Fruit fly (Drosophila melanogaster): ENCODE data around the gene Vml.
A peak's percentile ranks its signal among the peaks of the same experiment; 100 is the strongest.

Vml gene

DNA sequence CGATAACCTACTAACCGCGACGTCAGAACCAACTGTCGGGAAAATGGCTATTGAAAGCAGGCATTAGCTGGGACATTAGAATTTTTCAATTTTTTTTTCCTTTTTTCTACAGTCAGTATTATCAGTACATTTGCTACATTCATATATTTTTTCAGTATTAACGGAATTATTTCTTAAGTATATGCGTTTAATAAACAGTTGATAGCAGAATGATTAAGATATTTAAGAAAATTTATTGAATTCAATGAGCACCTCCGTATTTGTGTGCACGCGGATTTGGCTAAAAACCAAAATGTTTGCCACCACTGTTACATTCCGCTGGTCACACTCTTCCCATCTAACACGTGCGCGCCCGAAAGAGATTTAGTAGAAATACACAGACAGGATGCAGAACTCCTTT is 13.1 kb upstream of the Vml start, which contains the start of the genes temp and CG3071 (continued):
- no peak for TF ChIP-seq dan (GFP tag; IDR thresholded peaks at IDR 0.05)
- TF ChIP-seq CG11398 (GFP tag; optimal IDR thresholded peaks at IDR 0.05), result no peak
- no peak for TF ChIP-seq C15 (GFP tag; IDR thresholded peaks at IDR 0.05)
- TF ChIP-seq CG7987 (GFP tag; optimal IDR thresholded peaks at IDR 0.05), result no peak
- peak; percentile 76 for TF ChIP-seq CG18599 (GFP tag; optimal IDR thresholded peaks at IDR 0.05)
- TF ChIP-seq her (GFP tag; optimal IDR thresholded peaks at IDR 0.05), result no peak
- no peak for TF ChIP-seq CG31224 (GFP tag; IDR thresholded peaks at IDR 0.05)
- TF ChIP-seq ewg (GFP tag; optimal IDR thresholded peaks at IDR 0.05), result peak; percentile 41
- TF ChIP-seq CG15011 (GFP tag; optimal IDR thresholded peaks at IDR 0.05), result peak; percentile 42
- no peak for TF ChIP-seq CG4854 (GFP tag; optimal IDR thresholded peaks at IDR 0.05)
- peak; percentile 63 for TF ChIP-seq CG13894 (tag; optimal IDR thresholded peaks at IDR 0.05)
- peak; percentile 58 for TF ChIP-seq CG9609 (GFP tag; optimal IDR thresholded peaks at IDR 0.05)
- TF ChIP-seq lov (optimal IDR thresholded peaks at IDR 0.05), result no peak
- TF ChIP-seq lov (GFP tag; IDR thresholded peaks at IDR 0.05), result no peak
- TF ChIP-seq Mad (GFP tag; optimal IDR thresholded peaks at IDR 0.05), result peak; percentile 16
- TF ChIP-seq dysf (GFP tag; IDR thresholded peaks at IDR 0.05), result peak; percentile 73; the same call in 2 of the 3 replicates
- TF ChIP-seq Sox102F (GFP tag; optimal IDR thresholded peaks at IDR 0.05), result no peak
- peak; percentile 21 for TF ChIP-seq Bteb2 (GFP tag; optimal IDR thresholded peaks at IDR 0.05)
- peak; percentile 11 for TF ChIP-seq CG10431 (GFP tag; optimal IDR thresholded peaks at IDR 0.05)
- TF ChIP-seq Aef1 (GFP tag; IDR thresholded peaks at IDR 0.05), result 0 out of 3 replicates have a peak, but pooled peaks have one; percentile 19
- no peak for TF ChIP-seq ranshi (GFP tag; IDR thresholded peaks at IDR 0.05)
- no peak for TF ChIP-seq CG33557 (GFP tag; optimal IDR thresholded peaks at IDR 0.05)
- TF ChIP-seq CG12219 (GFP tag; optimal IDR thresholded peaks at IDR 0.05), result no peak
- peak; percentile 70; the same call in 1 of the 2 replicates for TF ChIP-seq CG9215 (GFP tag; IDR thresholded peaks at IDR 0.05)
- TF ChIP-seq CG31365 (tag; optimal IDR thresholded peaks at IDR 0.05), result no peak
- TF ChIP-seq CG30403 (GFP tag; optimal IDR thresholded peaks at IDR 0.05), result peak; percentile 88
- peak; percentile 70 for TF ChIP-seq CG9817 (tag; optimal IDR thresholded peaks at IDR 0.05)
- peak; percentile 83 for TF ChIP-seq CoRest (tag; optimal IDR thresholded peaks at IDR 0.05)
- no peak for TF ChIP-seq Hr78 (GFP tag; optimal IDR thresholded peaks at IDR 0.05)
- TF ChIP-seq Nf-YC (tag; optimal IDR thresholded peaks at IDR 0.05), result peak; percentile 69
- TF ChIP-seq Chrac-16 (GFP tag; optimal IDR thresholded peaks at IDR 0.05), result peak; percentile 66
- no peak for TF ChIP-seq repo (GFP tag; optimal IDR thresholded peaks at IDR 0.05)
- peak; percentile 64 for TF ChIP-seq CG17186 (GFP tag; optimal IDR thresholded peaks at IDR 0.05)
- TF ChIP-seq Dref (GFP tag; IDR thresholded peaks at IDR 0.05), result peak; percentile 40
- peak; percentile 6 for TF ChIP-seq CG2202 (tag; optimal IDR thresholded peaks at IDR 0.05)
- TF ChIP-seq Lpt (GFP tag; optimal IDR thresholded peaks at IDR 0.05), result no peak
- TF ChIP-seq Hr51 (GFP tag; optimal IDR thresholded peaks at IDR 0.05), result peak; percentile 60 to 62
- no peak for TF ChIP-seq CG6813 (GFP tag; optimal IDR thresholded peaks at IDR 0.05)
- no peak for TF ChIP-seq Jarid2 (GFP tag; optimal IDR thresholded peaks at IDR 0.05)
- TF ChIP-seq kay (GFP tag; optimal IDR thresholded peaks at IDR 0.05), result peak; percentile 42
- peak; percentile 95 for TF ChIP-seq sens (GFP tag)
- TF ChIP-seq HmgD (GFP tag; optimal IDR thresholded peaks at IDR 0.05), result no peak
- peak; percentile 44 for TF ChIP-seq Sry-δ (GFP tag; optimal IDR thresholded peaks at IDR 0.05)
- peak; percentile 9 for TF ChIP-seq lbe (GFP tag; optimal IDR thresholded peaks at IDR 0.05)
- TF ChIP-seq so (GFP tag; IDR thresholded peaks at IDR 0.05), result no peak
- TF ChIP-seq CG7271 (tag; optimal IDR thresholded peaks at IDR 0.05), result no peak
- TF ChIP-seq CG18764 (GFP tag; optimal IDR thresholded peaks at IDR 0.05), result no peak
- peak; percentile 59 for TF ChIP-seq Meics (GFP tag; optimal IDR thresholded peaks at IDR 0.05)
- TF ChIP-seq Atf6 (GFP tag; IDR thresholded peaks at IDR 0.05), result no peak
- TF ChIP-seq CG1024 (GFP tag; IDR thresholded peaks at IDR 0.05), result no peak
- TF ChIP-seq pita (GFP tag; optimal IDR thresholded peaks at IDR 0.05), result no peak
- TF ChIP-seq CG10654 (GFP tag; optimal IDR thresholded peaks at IDR 0.05), result peak; percentile 9

All from whole organism, embryonic.